Worm (Caenorhabditis elegans) whole organism, late embryonic: ENCODE data around the gene F59E12.9.

Experiments used
- F13H6.1 ChIP-seq: sonication (generic microtip); optimal IDR thresholded peaks from 2 replicates; lab custom pipeline; 2016; ENCODE audit warnings: missing genetic modification characterization, missing compliant biosample characterization
- K02D7.2 ChIP-seq: sonication (generic microtip); optimal IDR thresholded peaks from 2 replicates; lab custom pipeline; 2017; ENCODE audit warnings: mild to moderate bottlenecking, missing genetic modification characterization, missing compliant biosample characterization
- ama-1 ChIP-seq: fragments of 150-350 bp; optimal IDR thresholded peaks from 2 replicates; lab custom pipeline; 2014
- ceh-22 ChIP-seq: sonication (generic microtip); optimal IDR thresholded peaks from 2 replicates; lab custom pipeline; 2017; ENCODE audit warnings: missing biosample characterization, missing genetic modification characterization
- ceh-24 ChIP-seq: sonication (generic microtip); optimal IDR thresholded peaks from 2 replicates; lab custom pipeline; 2016; ENCODE audit warnings: mild to moderate bottlenecking, missing genetic modification characterization, missing compliant biosample characterization
- ceh-30 ChIP-seq: fragments of 150-350 bp; optimal IDR thresholded peaks from 2 replicates; lab custom pipeline; 2014; ENCODE audit warnings: missing biosample characterization, missing genetic modification characterization
- ceh-31 ChIP-seq: sonication (generic microtip); optimal IDR thresholded peaks from 2 replicates; lab custom pipeline; 2016; ENCODE audit warnings: missing genetic modification characterization, missing compliant biosample characterization
- eyg-1 ChIP-seq: sonication (generic microtip); optimal IDR thresholded peaks from 2 replicates; lab custom pipeline; 2016; ENCODE audit warnings: missing genotype, missing genetic modification characterization, missing compliant biosample characterization
- fax-1 ChIP-seq: sonication (generic microtip); optimal IDR thresholded peaks from 2 replicates; lab custom pipeline; 2016; ENCODE audit warnings: missing genotype, missing genetic modification characterization, missing compliant biosample characterization
- hlh-15 ChIP-seq: sonication (generic microtip); optimal IDR thresholded peaks from 2 replicates; lab custom pipeline; 2016; ENCODE audit warnings: missing genetic modification characterization, missing compliant biosample characterization
- nhr-11 ChIP-seq: fragments of 150-350 bp; optimal IDR thresholded peaks from 2 replicates; lab custom pipeline; 2014; ENCODE audit warnings: missing biosample characterization, missing genetic modification characterization
- pqm-1 ChIP-seq: sonication (generic microtip); optimal IDR thresholded peaks from 2 replicates; lab custom pipeline; 2016; ENCODE audit warnings: missing genetic modification characterization, missing compliant biosample characterization
- rnt-1 ChIP-seq: sonication (generic microtip); optimal IDR thresholded peaks from 2 replicates; lab custom pipeline; 2016; ENCODE audit warnings: missing genetic modification characterization, missing compliant biosample characterization
- sox-4 ChIP-seq: sonication (generic microtip); optimal IDR thresholded peaks from 2 replicates; lab custom pipeline; 2017; ENCODE audit warnings: mild to moderate bottlenecking, missing genetic modification characterization, inconsistent platforms, missing compliant biosample characterization

DNA sequence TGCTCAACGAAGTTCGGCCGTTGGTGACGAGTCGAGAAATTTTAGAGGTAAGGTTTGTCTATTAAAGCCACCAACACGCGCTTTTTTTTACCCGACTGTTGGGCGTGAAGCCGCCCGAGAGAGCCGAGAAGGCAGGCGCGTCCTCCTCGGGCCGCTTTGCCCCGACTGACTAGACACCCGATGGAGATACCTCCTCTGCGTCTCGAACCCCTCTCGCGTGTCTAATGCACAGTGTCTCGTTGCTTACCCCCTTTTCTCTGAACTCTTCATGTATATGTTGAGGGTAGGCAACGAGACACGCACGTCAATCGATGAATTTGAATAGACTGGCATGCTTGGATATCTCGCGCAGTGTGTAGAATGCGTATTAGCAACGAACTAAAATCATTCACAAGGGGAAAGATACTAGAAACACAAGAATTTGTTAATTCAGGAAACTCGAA, 14.9 kb upstream of the F59E12.9 start:
- peak; percentile 30 for TF ChIP-seq fax-1
- peak; percentile 98 for TF ChIP-seq ama-1 (lab: Kevin White, UChicago)
- peak; percentile 89 for TF ChIP-seq ceh-31
- peak; percentile 83 for TF ChIP-seq sox-4 (tag; lab: Kevin White, UChicago)
- TF ChIP-seq rnt-1 (tag; lab: Kevin White, UChicago) = peak; percentile 78
- peak; percentile 68 for TF ChIP-seq ceh-22
- peak; percentile 63 for TF ChIP-seq ceh-24 (tag; lab: Kevin White, UChicago)
- peak; percentile 38 for TF ChIP-seq nhr-11 (tag; lab: Kevin White, UChicago)
- TF ChIP-seq eyg-1 (tag; lab: Kevin White, UChicago) = no peak
- TF ChIP-seq hlh-15 (tag; lab: Kevin White, UChicago) = no peak
- TF ChIP-seq K02D7.2 (tag; lab: Kevin White, UChicago) = peak; percentile 75
- TF ChIP-seq pqm-1 (tag; lab: Kevin White, UChicago) = no peak
- peak; percentile 44 for TF ChIP-seq ceh-30
- TF ChIP-seq F13H6.1 (tag; lab: Kevin White, UChicago) = peak; percentile 81
